Worm (Caenorhabditis elegans): ENCODE measurements around the gene rnh-2.

Gene rnh-2

ce11 chrII:8516783-8517182 is at the start of gene rnh-2 (continued):
- TF ChIP-seq mxl-3 (GFP tag; optimal IDR thresholded peaks at IDR 0.05) = peak; percentile 7
- no peak for TF ChIP-seq nhr-25 (tag; optimal IDR thresholded peaks at IDR 0.05; ENCODE audit: borderline replicate concordance, insufficient read depth)
- TF ChIP-seq fkh-10 (GFP tag; optimal IDR thresholded peaks at IDR 0.05) = no peak
- peak; percentile 54 for TF ChIP-seq nhr-28 (tag; optimal IDR thresholded peaks at IDR 0.05)
- TF ChIP-seq ceh-62 (tag; optimal IDR thresholded peaks at IDR 0.05) = no peak
- TF ChIP-seq gei-8 (GFP tag; optimal IDR thresholded peaks at IDR 0.05) = no peak
- no peak for TF ChIP-seq daf-16 (GFP tag; optimal IDR thresholded peaks at IDR 0.05)
- TF ChIP-seq daf-16 (tag; optimal IDR thresholded peaks at IDR 0.05) = peak; percentile 50
- TF ChIP-seq pha-4 (GFP tag; IDR thresholded peaks at IDR 0.05) = peak; percentile 16; the same call in 1 of the 2 replicates
- TF ChIP-seq pha-4 (tag; optimal IDR thresholded peaks at IDR 0.05) = no peak
- no peak for TF ChIP-seq snpc-1.2 (GFP tag; IDR thresholded peaks at IDR 0.05)
- TF ChIP-seq ZK546.5 (tag; optimal IDR thresholded peaks at IDR 0.05) = no peak
- no peak for TF ChIP-seq ceh-20 (GFP tag; IDR thresholded peaks at IDR 0.05)
- no peak for TF ChIP-seq zag-1 (tag; optimal IDR thresholded peaks at IDR 0.05)
- no peak for TF ChIP-seq dmd-9 (GFP tag; IDR thresholded peaks at IDR 0.05)
- no peak for TF ChIP-seq nhr-111 (GFP tag; optimal IDR thresholded peaks at IDR 0.05)
- no peak for TF ChIP-seq php-3 (GFP tag; IDR thresholded peaks at IDR 0.05)
- TF ChIP-seq ceh-32 (tag; optimal IDR thresholded peaks at IDR 0.05; ENCODE audit: poor library complexity) = no peak
- TF ChIP-seq daf-8 (GFP tag; IDR thresholded peaks at IDR 0.05) = no peak
- TF ChIP-seq hif-1 (tag; optimal IDR thresholded peaks at IDR 0.05) = peak in 1 of 2 experiments; percentile 79
- no peak for TF ChIP-seq ztf-7 (tag; optimal IDR thresholded peaks at IDR 0.05)
- TF ChIP-seq ctbp-1 (GFP tag; IDR thresholded peaks at IDR 0.05) = no peak
- no peak for TF ChIP-seq Y5F2A.4 (GFP tag; optimal IDR thresholded peaks at IDR 0.05)
- no peak for TF ChIP-seq F37D6.2 (tag; optimal IDR thresholded peaks at IDR 0.05)
- no peak for TF ChIP-seq nhr-10 (tag; optimal IDR thresholded peaks at IDR 0.05)
- peak in 1 of 2 experiments; percentile 96 for TF ChIP-seq unc-62 (GFP tag; optimal IDR thresholded peaks at IDR 0.05 in 1 of 2)
- TF ChIP-seq unc-62 (tag; optimal IDR thresholded peaks at IDR 0.05) = no peak
- TF ChIP-seq spr-3 (GFP tag; optimal IDR thresholded peaks at IDR 0.05) = no peak
- no peak for TF ChIP-seq lin-29 (GFP tag; IDR thresholded peaks at IDR 0.05)
- no peak for TF ChIP-seq nhr-48 (tag; optimal IDR thresholded peaks at IDR 0.05)
- TF ChIP-seq lim-7 (GFP tag; IDR thresholded peaks at IDR 0.05) = no peak
- TF ChIP-seq T20F7.1 (GFP tag; optimal IDR thresholded peaks at IDR 0.05) = peak; percentile 79
- no peak for TF ChIP-seq F26F4.8 (GFP tag; conservative IDR thresholded peaks at IDR 0.05)
- no peak for TF ChIP-seq dmd-8 (GFP tag; IDR thresholded peaks at IDR 0.05)
- TF ChIP-seq rbr-2 (tag; optimal IDR thresholded peaks at IDR 0.05) = peak; percentile 49
- TF ChIP-seq attf-4 (tag; optimal IDR thresholded peaks at IDR 0.05) = no peak
- TF ChIP-seq dmd-6 (GFP tag; IDR thresholded peaks at IDR 0.05) = peak; percentile 31; the same call in 1 of the 2 replicates
- no peak for TF ChIP-seq ama-1 (optimal IDR thresholded peaks at IDR 0.05)
- no peak for TF ChIP-seq mdt-29 (GFP tag; IDR thresholded peaks at IDR 0.05)
- peak in 1 of 2 experiments; percentile 92 for TF ChIP-seq lsy-2 (tag; optimal IDR thresholded peaks at IDR 0.05)
- no peak for TF ChIP-seq D1046.2 (GFP tag; IDR thresholded peaks at IDR 0.05)
- no peak for TF ChIP-seq tag-97 (GFP tag; IDR thresholded peaks at IDR 0.05)
- TF ChIP-seq lin-1 (GFP tag; IDR thresholded peaks at IDR 0.05) = no peak
- peak; percentile 70 for TF ChIP-seq dpl-1 (GFP tag; optimal IDR thresholded peaks at IDR 0.05)
- TF ChIP-seq ceh-44 (GFP tag; IDR thresholded peaks at IDR 0.05) = 0 out of 2 replicates have a peak, but pooled peaks have one; percentile 57
- no peak for TF ChIP-seq vab-7 (GFP tag; IDR thresholded peaks at IDR 0.05)
- TF ChIP-seq zfp-2 (tag; optimal IDR thresholded peaks at IDR 0.05) = no peak
- no peak for TF ChIP-seq F49E8.2 (tag; optimal IDR thresholded peaks at IDR 0.05; ENCODE audit: borderline replicate concordance)
- TF ChIP-seq mep-1 (tag; optimal IDR thresholded peaks at IDR 0.05) = peak; percentile 82
- no peak for TF ChIP-seq T26A8.4 (GFP tag; IDR thresholded peaks at IDR 0.05)
- no peak for TF ChIP-seq nhr-42 (GFP tag; IDR thresholded peaks at IDR 0.05)
- TF ChIP-seq R02D3.7 (tag; optimal IDR thresholded peaks at IDR 0.05) = no peak
- no peak for TF ChIP-seq aly-2 (tag; optimal IDR thresholded peaks at IDR 0.05)
